Fruit fly (Drosophila melanogaster): ENCODE results near the gene Septin2.

DNA sequence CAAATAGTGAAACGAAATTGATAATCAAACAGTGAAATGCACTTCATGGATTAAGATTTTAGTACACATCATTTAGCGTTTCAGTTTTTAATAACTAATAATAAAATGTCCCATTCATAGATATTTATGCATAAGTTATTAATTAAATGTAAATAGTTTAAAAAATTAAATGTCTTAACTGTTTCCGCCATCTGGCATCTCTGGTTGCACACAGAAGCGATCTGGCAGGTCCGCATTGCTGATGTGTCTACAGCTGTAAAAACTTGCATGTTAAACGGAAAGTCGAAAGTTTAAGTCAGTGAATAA is 277 bp upstream of the Septin2 start, which contains the start of gene Srp72:
- TF ChIP-seq EcR (GFP tag; optimal IDR thresholded peaks at IDR 0.05) (no peak), usp (GFP tag; optimal IDR thresholded peaks at IDR 0.05) (no peak), pan (optimal IDR thresholded peaks at IDR 0.05) (no peak), psq (optimal IDR thresholded peaks at IDR 0.05) (no peak), CG8478 (optimal IDR thresholded peaks at IDR 0.05) (no peak), Dll (optimal IDR thresholded peaks at IDR 0.05) (no peak)

All from whole organism.